Fruit fly (Drosophila melanogaster): ENCODE measurements around the gene Roc1a.
A peak's percentile ranks its signal among the peaks of the same experiment; 100 is the strongest.

Roc1a gene

dm6 chrX:655492-656379 lies 8.6 kb downstream of the Roc1a start, which contains the start of the genes Hmt4-20 and SkpA (continued):
- peak; percentile 78 for TF ChIP-seq pita (GFP tag; optimal IDR thresholded peaks at IDR 0.05)
- no peak; the same call in 1 of the 2 replicates for TF ChIP-seq Rfx (GFP tag; IDR thresholded peaks at IDR 0.05)
- TF ChIP-seq HmgD (GFP tag; optimal IDR thresholded peaks at IDR 0.05), result peak; percentile 6
- TF ChIP-seq gce (GFP tag; IDR thresholded peaks at IDR 0.05), result no peak
- TF ChIP-seq CG10979 (tag; optimal IDR thresholded peaks at IDR 0.05), result no peak
- peak; percentile 16 for TF ChIP-seq Antp (GFP tag; optimal IDR thresholded peaks at IDR 0.05)
- no peak for TF ChIP-seq dysf (GFP tag; IDR thresholded peaks at IDR 0.05)
- TF ChIP-seq otp (GFP tag; IDR thresholded peaks at IDR 0.05), result no peak
- TF ChIP-seq Hr51 (GFP tag; optimal IDR thresholded peaks at IDR 0.05), result no peak
- TF ChIP-seq CG11695 (GFP tag; IDR thresholded peaks at IDR 0.05), result no peak
- TF ChIP-seq slbo (GFP tag; IDR thresholded peaks at IDR 0.05), result peak; percentile 37
- peak; percentile 59 for TF ChIP-seq Dp (GFP tag; optimal IDR thresholded peaks at IDR 0.05)
- TF ChIP-seq dm (GFP tag; optimal IDR thresholded peaks at IDR 0.05), result peak; percentile 22
- no peak for TF ChIP-seq CG17612 (GFP tag; IDR thresholded peaks at IDR 0.05)
- no peak for TF ChIP-seq CG12769 (tag; optimal IDR thresholded peaks at IDR 0.05)
- no peak for TF ChIP-seq ap (GFP tag; IDR thresholded peaks at IDR 0.05)
- TF ChIP-seq vnd (GFP tag; IDR thresholded peaks at IDR 0.05; ENCODE audit: partially characterized antibody), result peak; percentile 94
- no peak for TF ChIP-seq CG17328 (GFP tag; IDR thresholded peaks at IDR 0.05)
- TF ChIP-seq CG10431 (GFP tag; optimal IDR thresholded peaks at IDR 0.05), result no peak
- TF ChIP-seq B-H1 (GFP tag; IDR thresholded peaks at IDR 0.05), result no peak
- TF ChIP-seq YL-1 (GFP tag; optimal IDR thresholded peaks at IDR 0.05), result no peak
- peak; percentile 1 for TF ChIP-seq grau (tag; optimal IDR thresholded peaks at IDR 0.05)
- peak; percentile 25 for TF ChIP-seq CoRest (tag; optimal IDR thresholded peaks at IDR 0.05)
- no peak for TF ChIP-seq rib (GFP tag; IDR thresholded peaks at IDR 0.05)
- TF ChIP-seq CG15601 (tag; optimal IDR thresholded peaks at IDR 0.05), result peak; percentile 5
- no peak for TF ChIP-seq maf-S (GFP tag; optimal IDR thresholded peaks at IDR 0.05)
- TF ChIP-seq CG13287 (GFP tag; IDR thresholded peaks at IDR 0.05; ENCODE audit: partially characterized antibody), result peak; percentile 86
- TF ChIP-seq NfI (GFP tag; optimal IDR thresholded peaks at IDR 0.05), result no peak
- no peak for TF ChIP-seq HLH3B (GFP tag; IDR thresholded peaks at IDR 0.05)
- no peak for TF ChIP-seq CG30431 (GFP tag; optimal IDR thresholded peaks at IDR 0.05)
- TF ChIP-seq CG10267 (tag; optimal IDR thresholded peaks at IDR 0.05), result peak; percentile 62
- no peak for TF ChIP-seq Ravus (GFP tag; IDR thresholded peaks at IDR 0.05)
- TF ChIP-seq CG9215 (GFP tag; IDR thresholded peaks at IDR 0.05), result no peak
- peak; percentile 68 for TF ChIP-seq CG12659 (GFP tag; optimal IDR thresholded peaks at IDR 0.05)
- peak; percentile 33 for TF ChIP-seq CG11504 (tag; optimal IDR thresholded peaks at IDR 0.05)

DNA sequence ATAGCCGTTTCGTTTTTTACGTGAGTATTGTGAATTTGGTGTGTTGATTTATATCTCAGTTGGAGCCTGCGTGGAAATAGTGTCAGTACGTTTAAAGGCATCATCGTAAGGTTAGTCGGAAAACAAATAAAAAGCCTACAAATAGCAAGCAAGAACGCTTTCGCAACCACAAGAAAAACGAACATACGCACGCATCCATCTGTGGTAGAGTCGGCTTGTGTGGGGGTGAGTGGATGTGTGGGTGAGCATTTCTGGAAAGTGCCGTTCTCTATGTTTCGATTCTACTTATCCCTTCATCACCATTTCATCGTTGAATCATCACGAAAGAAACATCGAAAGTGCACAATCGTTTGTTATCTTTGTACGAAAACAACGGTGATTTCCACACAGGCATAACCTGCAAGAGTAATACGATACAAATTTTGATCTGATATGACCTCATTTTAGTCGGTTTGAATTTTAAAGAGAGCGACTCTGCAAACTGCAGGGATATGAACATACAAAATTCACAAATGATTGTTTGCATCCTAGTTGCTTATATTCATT lies 9.3 kb downstream of the Roc1a start:
- TF ChIP-seq CG15073 (GFP tag; optimal IDR thresholded peaks at IDR 0.05), result no peak
- TF ChIP-seq seq (GFP tag; IDR thresholded peaks at IDR 0.05), result no peak
- peak; percentile 40 for TF ChIP-seq bigmax (GFP tag; optimal IDR thresholded peaks at IDR 0.05)
- TF ChIP-seq peb (GFP tag; IDR thresholded peaks at IDR 0.05), result no peak
- TF ChIP-seq CG12769 (tag; optimal IDR thresholded peaks at IDR 0.05), result peak; percentile 9
- TF ChIP-seq CG34376 (GFP tag; optimal IDR thresholded peaks at IDR 0.05), result no peak
- TF ChIP-seq CG30020 (tag; optimal IDR thresholded peaks at IDR 0.05), result no peak
- TF ChIP-seq Atf6 (GFP tag; IDR thresholded peaks at IDR 0.05), result no peak
- TF ChIP-seq CG11093 (GFP tag; IDR thresholded peaks at IDR 0.05), result no peak
- TF ChIP-seq nom (GFP tag; optimal IDR thresholded peaks at IDR 0.05), result peak; percentile 40
- TF ChIP-seq MESR4 (GFP tag; optimal IDR thresholded peaks at IDR 0.05), result peak; percentile 67
- no peak for TF ChIP-seq hbn (GFP tag; IDR thresholded peaks at IDR 0.05; ENCODE audit: partially characterized antibody)
- no peak for TF ChIP-seq Sry-δ (GFP tag; optimal IDR thresholded peaks at IDR 0.05)
- no peak for TF ChIP-seq prd (optimal IDR thresholded peaks at IDR 0.05)
- TF ChIP-seq prd (GFP tag; IDR thresholded peaks at IDR 0.05), result no peak
- TF ChIP-seq CG17186 (GFP tag; optimal IDR thresholded peaks at IDR 0.05), result no peak
- TF ChIP-seq Deaf1 (tag; optimal IDR thresholded peaks at IDR 0.05), result no peak
